Worm (Caenorhabditis elegans) whole organism, dauer: ENCODE data around the gene piga-1.

Source experiments
- unc-62 ChIP-seq: sonication (generic microtip); optimal IDR thresholded peaks from 2 replicates; lab custom pipeline; 2017; ENCODE audit warnings: missing biosample characterization, missing genetic modification reagents, missing genetic modification characterization

piga-1 gene

ce11 chrII:8623396-8623795 is 38.1 kb downstream of the piga-1 start, which contains the start of gene T22C8.4:
Gene T22C8.4, minus strand, starts transcription at chrII:8623496.
- TF ChIP-seq unc-62 (GFP tag; lab: Kevin White, UChicago), result no peak

ce11 chrII:8621883-8622282 is 39.6 kb downstream of the piga-1 start, which contains the start of gene T22C8.3:
Gene T22C8.3, minus strand, starts transcription at chrII:8621983.
- TF ChIP-seq unc-62 (GFP tag; lab: Kevin White, UChicago), result no peak

ce11 chrII:8617516-8617915 is 44.0 kb downstream of the piga-1 start, which contains the start of gene chhy-1:
Gene chhy-1, minus strand, starts transcription at chrII:8617616.
- no peak for TF ChIP-seq unc-62 (GFP tag; lab: Kevin White, UChicago)

- TF ChIP-seq unc-62 (GFP tag; lab: Kevin White, UChicago), result no peak
Measured at ce11 chrII:8616155-8616554, 45.4 kb downstream of the piga-1 start.

DNA sequence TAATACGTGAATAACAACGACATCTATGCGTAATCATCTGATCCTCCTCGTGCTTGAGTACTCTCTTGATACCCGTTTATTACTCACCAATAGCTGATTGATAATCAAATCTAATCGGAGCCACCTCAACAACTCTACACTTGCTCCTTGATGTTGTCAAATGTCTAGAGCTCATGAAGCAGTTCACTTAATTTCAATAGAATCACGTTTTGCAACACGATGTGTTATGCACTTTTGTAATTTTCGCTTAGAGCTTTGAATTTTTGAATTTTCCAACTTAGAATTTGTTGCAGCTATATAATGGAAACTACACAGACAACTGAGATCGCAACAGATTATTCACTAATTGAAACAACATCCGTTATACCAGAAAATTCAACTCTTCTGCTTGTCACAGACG is 49.0 kb downstream of the piga-1 start, which contains the start of gene T22C8.1:
TSS of gene T22C8.1 (plus strand) at position 301 of the 400 bp plus-strand sequence.
- TF ChIP-seq unc-62 (GFP tag; lab: Kevin White, UChicago), result no peak

DNA sequence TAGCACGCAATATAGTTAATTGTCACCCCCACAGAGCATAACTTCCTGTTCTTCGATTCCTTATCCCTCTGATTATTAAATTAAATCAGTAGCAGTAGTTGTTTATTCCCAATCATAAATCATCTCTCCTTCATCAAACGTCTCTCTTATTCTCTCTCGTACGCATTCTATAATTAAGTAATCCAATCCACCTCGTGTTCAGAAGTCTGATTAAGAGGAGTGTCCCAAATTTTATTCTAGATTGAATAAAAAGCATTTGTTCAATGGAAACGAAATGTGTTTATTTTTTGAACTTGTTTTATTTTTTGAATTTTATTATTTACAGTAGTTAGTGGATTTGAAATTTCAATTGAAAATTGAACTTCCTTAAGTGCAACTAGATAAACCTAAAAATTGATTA is 50.2 kb downstream of the piga-1 start:
- no peak for TF ChIP-seq unc-62 (GFP tag; lab: Kevin White, UChicago)

ce11 chrII:8610585-8610984 is 50.9 kb downstream of the piga-1 start:
- TF ChIP-seq unc-62 (GFP tag; lab: Kevin White, UChicago), result no peak

DNA sequence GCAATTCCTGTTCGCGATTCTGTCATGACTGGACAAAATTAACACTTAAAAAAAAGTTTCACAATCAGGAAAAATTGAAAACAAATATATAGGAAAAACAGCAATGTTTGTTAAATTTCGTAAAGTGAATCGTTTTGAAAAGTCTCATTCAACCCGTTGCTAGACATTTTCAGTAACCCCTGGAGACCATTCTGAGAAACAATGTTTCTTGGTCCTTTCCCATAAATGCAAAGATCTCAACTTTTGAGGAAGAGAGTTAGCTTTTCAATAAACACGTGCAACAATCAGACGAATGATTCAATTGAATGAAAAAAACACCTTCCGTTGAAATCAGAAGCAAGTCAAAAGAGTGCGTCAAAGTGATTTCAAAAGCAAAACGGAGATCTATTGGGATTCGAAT is 51.4 kb downstream of the piga-1 start, which contains the start of gene F28C6.9:
TSS of gene F28C6.9 (minus strand) at position 101 of the 400 bp plus-strand sequence.
- TF ChIP-seq unc-62 (GFP tag; lab: Kevin White, UChicago), result no peak
